Worm (Caenorhabditis elegans): ENCODE data around the gene col-87.

ce11 chrII:14095875-14096274 lies 1.4 kb upstream of the col-87 start:
- TF ChIP-seq ceh-14 (tag; optimal IDR thresholded peaks at IDR 0.05), result no peak
- no peak for TF ChIP-seq pat-9 (tag; optimal IDR thresholded peaks at IDR 0.05)
- TF ChIP-seq unc-55 (GFP tag; optimal IDR thresholded peaks at IDR 0.05), result no peak
- TF ChIP-seq sdc-2 (tag; optimal IDR thresholded peaks at IDR 0.05), result no peak
- TF ChIP-seq odd-2 (tag; optimal IDR thresholded peaks at IDR 0.05), result no peak
- TF ChIP-seq nhr-11 (tag; optimal IDR thresholded peaks at IDR 0.05), result no peak
